Worm (Caenorhabditis elegans): ENCODE results near the gene tag-30.

The tag-30 gene

DNA sequence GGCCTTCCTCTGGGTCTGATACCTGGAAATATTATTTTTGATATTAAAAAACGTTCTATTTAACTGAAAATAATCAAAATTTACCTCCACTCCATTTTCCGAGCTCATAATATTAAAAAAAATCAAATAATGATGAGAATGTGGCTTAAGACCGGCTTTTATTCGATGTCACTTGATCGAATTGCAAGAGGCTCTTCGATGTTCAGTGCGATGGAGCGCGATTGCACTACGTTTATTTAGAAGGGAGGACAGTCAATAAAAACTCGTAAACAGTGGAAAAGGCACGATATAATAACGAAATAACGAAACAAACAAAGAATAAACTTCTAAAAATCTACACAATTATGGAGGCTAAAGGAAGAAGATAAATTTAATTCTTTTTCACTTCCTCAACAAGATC, at the start of gene tag-30:
TSS of gene tag-30 (minus strand) at position 383 of the 400 bp plus-strand sequence.
- TF ChIP-seq ztf-3 (GFP tag; optimal IDR thresholded peaks at IDR 0.05) (no peak), snpc-4 (GFP tag; optimal IDR thresholded peaks at IDR 0.05) (no peak), snpc-4 (tag; optimal IDR thresholded peaks at IDR 0.05) (peak in 2 of 4 experiments; percentile 8 to 25), B0336.3 (GFP tag; IDR thresholded peaks at IDR 0.05) (peak; percentile 30; the same call in 1 of the 2 replicates), ZK185.1 (tag; optimal IDR thresholded peaks at IDR 0.05; ENCODE audit: poor library complexity, severe bottlenecking) (no peak), lsl-1 (GFP tag; optimal IDR thresholded peaks at IDR 0.05) (peak; percentile 1), sdz-38 (tag; optimal IDR thresholded peaks at IDR 0.05) (no peak), hrde-1 (tag; optimal IDR thresholded peaks at IDR 0.05; ENCODE audit: borderline replicate concordance) (peak; percentile 16), madf-8 (GFP tag; conservative IDR thresholded peaks at IDR 0.05) (no peak), cebp-2 (GFP tag; IDR thresholded peaks at IDR 0.05) (no peak), snpc-1.3 (tag; optimal IDR thresholded peaks at IDR 0.05; ENCODE audit: insufficient read depth) (no peak), mcd-1 (GFP tag; IDR thresholded peaks at IDR 0.05) (peak; percentile 88), attf-5 (GFP tag; optimal IDR thresholded peaks at IDR 0.05) (peak; percentile 58), tlf-1 (GFP tag; optimal IDR thresholded peaks at IDR 0.05) (peak; percentile 50), hmg-1.2 (GFP tag; IDR thresholded peaks at IDR 0.05) (peak; percentile 25; the same call in 1 of the 2 replicates), snpc-3.4 (tag; optimal IDR thresholded peaks at IDR 0.05) (peak; percentile 28), tbp1 (GFP tag; optimal IDR thresholded peaks at IDR 0.05) (peak; percentile 16), F23B12.7 (tag; optimal IDR thresholded peaks at IDR 0.05; ENCODE audit: insufficient read depth) (peak; percentile 49), ceh-27 (GFP tag; optimal IDR thresholded peaks at IDR 0.05) (peak; percentile 45), ets-4 (GFP tag; optimal IDR thresholded peaks at IDR 0.05) (no peak), die-1 (tag; optimal IDR thresholded peaks at IDR 0.05) (no peak), F37B4.10 (GFP tag; IDR thresholded peaks at IDR 0.05) (no peak), ama-1 (optimal IDR thresholded peaks at IDR 0.05) (no peak), ama-1 (GFP tag; optimal IDR thresholded peaks at IDR 0.05) (peak in 1 of 2 experiments; percentile 58), ztf-26 (tag; optimal IDR thresholded peaks at IDR 0.05) (no peak), mes-4 (tag; optimal IDR thresholded peaks at IDR 0.05) (no peak), F39B2.1 (GFP tag; IDR thresholded peaks at IDR 0.05) (no peak), let-607 (tag; optimal IDR thresholded peaks at IDR 0.05) (peak in 1 of 2 experiments; percentile 16), aptf-3 (GFP tag; IDR thresholded peaks at IDR 0.05) (no peak), pbrm-1 (GFP tag; IDR thresholded peaks at IDR 0.05) (0 out of 2 replicates have a peak, but pooled peaks have one; percentile 6), bed-1 (GFP tag; IDR thresholded peaks at IDR 0.05) (no peak), nhr-80 (tag; optimal IDR thresholded peaks at IDR 0.05) (peak; percentile 37), attf-3 (GFP tag; conservative IDR thresholded peaks at IDR 0.05) (no peak), Y53G8AR.9 (GFP tag; conservative IDR thresholded peaks at IDR 0.05) (0 out of 2 replicates have a peak, but pooled peaks have one; percentile 45)

ce11 chrIV:11903676-11904075, 48.7 kb upstream of the tag-30 start:
- TF ChIP-seq egrh-3 (GFP tag; IDR thresholded peaks at IDR 0.05) (no peak), lin-54 (GFP tag; optimal IDR thresholded peaks at IDR 0.05) (no peak), rpc-1 (optimal IDR thresholded peaks at IDR 0.05) (no peak), rpc-1 (tag; optimal IDR thresholded peaks at IDR 0.05) (no peak), die-1 (tag; optimal IDR thresholded peaks at IDR 0.05) (no peak), ceh-91 (GFP tag; IDR thresholded peaks at IDR 0.05) (no peak), fkh-3 (tag; optimal IDR thresholded peaks at IDR 0.05) (no peak), ccch-3 (GFP tag; optimal IDR thresholded peaks at IDR 0.05) (no peak), gei-17 (GFP tag; optimal IDR thresholded peaks at IDR 0.05) (no peak), mxl-1 (tag; optimal IDR thresholded peaks at IDR 0.05) (no peak), K12H6.12 (tag; optimal IDR thresholded peaks at IDR 0.05) (no peak), ztf-6 (GFP tag; IDR thresholded peaks at IDR 0.05) (no peak), madf-10 (tag; optimal IDR thresholded peaks at IDR 0.05) (no peak), ceh-58 (GFP tag; IDR thresholded peaks at IDR 0.05) (no peak), dox-1 (GFP tag; IDR thresholded peaks at IDR 0.05) (no peak)

All from whole organism, young adult.